Worm (Caenorhabditis elegans) whole organism, L1 larva: ENCODE data around the gene nspb-12.

ENCODE experiments used
- C04F5.9 ChIP-seq: sonication (generic microtip); optimal IDR thresholded peaks from 2 replicates; lab custom pipeline; 2016; ENCODE audit warnings: missing genetic modification characterization, missing compliant biosample characterization
- F16B12.6 ChIP-seq: fragments of 150-350 bp; optimal IDR thresholded peaks from 2 replicates; lab custom pipeline; 2014; ENCODE audit warnings: missing biosample characterization, missing genetic modification characterization
- aha-1 ChIP-seq: fragments of 150-350 bp; optimal IDR thresholded peaks from 2 replicates; lab custom pipeline; 2014; ENCODE audit warnings: missing biosample characterization, missing genetic modification characterization
- alr-1 ChIP-seq: fragments of 200-800 bp; sonication (Bioruptor generic); optimal IDR thresholded peaks from 2 replicates; lab custom pipeline; 2018; ENCODE audit warnings: borderline replicate concordance, mild to moderate bottlenecking, missing genetic modification characterization, missing compliant biosample characterization
- aly-2 ChIP-seq: fragments of 150-350 bp; optimal IDR thresholded peaks from 2 replicates; lab custom pipeline; 2014; ENCODE audit warnings: missing biosample characterization, missing genetic modification characterization
- ama-1 ChIP-seq: fragments of 150-350 bp; optimal IDR thresholded peaks from 2 replicates; lab custom pipeline; 2014
- blmp-1 ChIP-seq: fragments of 150-350 bp; optimal IDR thresholded peaks from 2 replicates; lab custom pipeline; 2014; ENCODE audit warnings: missing biosample characterization, missing genetic modification characterization
- ceh-63 ChIP-seq: fragments of 200-800 bp; sonication (Bioruptor generic); optimal IDR thresholded peaks from 2 replicates; lab custom pipeline; 2018; ENCODE audit warnings: mild to moderate bottlenecking, missing genetic modification characterization, missing compliant biosample characterization
- ceh-8 ChIP-seq: fragments of 200-800 bp; sonication (Bioruptor generic); optimal IDR thresholded peaks from 2 replicates; lab custom pipeline; 2018; ENCODE audit warnings: mild to moderate bottlenecking, missing genetic modification characterization, moderate library complexity, missing compliant biosample characterization
- ceh-90 ChIP-seq: sonication (generic microtip); optimal IDR thresholded peaks from 2 replicates; lab custom pipeline; 2016; ENCODE audit warnings: missing genetic modification characterization, missing compliant biosample characterization
- ces-1 ChIP-seq: fragments of 150-350 bp; optimal IDR thresholded peaks from 2 replicates; lab custom pipeline; 2014; ENCODE audit warnings: missing biosample characterization, missing genetic modification reagents, missing genetic modification characterization
- dsc-1 ChIP-seq: sonication (generic microtip); optimal IDR thresholded peaks from 2 replicates; lab custom pipeline; 2016; ENCODE audit warnings: mild to moderate bottlenecking, missing genetic modification characterization, missing compliant biosample characterization
- efl-3 ChIP-seq: fragments of 200-800 bp; sonication (Bioruptor generic); optimal IDR thresholded peaks from 2 replicates; lab custom pipeline; 2018; ENCODE audit warnings: mild to moderate bottlenecking, missing genetic modification characterization, missing compliant biosample characterization
- egl-13 ChIP-seq: sonication (generic microtip); optimal IDR thresholded peaks from 2 replicates; lab custom pipeline; 2016; ENCODE audit warnings: missing genotype, missing genetic modification reagents, missing genetic modification characterization, missing compliant biosample characterization
- elt-3 ChIP-seq, 6 experiments: fragments of 150-350 bp in 1 of 6; sonication (generic microtip); optimal IDR thresholded peaks; 2 replicates each; lab custom pipeline; 2017 to 2018; ENCODE audit warnings: missing biosample characterization in 6 of 6, missing genetic modification characterization in 6 of 6, inconsistent platforms in 1 of 6
- fkh-10 ChIP-seq: sonication (generic microtip); optimal IDR thresholded peaks from 2 replicates; lab custom pipeline; 2017; ENCODE audit warnings: missing biosample characterization, missing genetic modification reagents, missing genetic modification characterization
- fkh-4 ChIP-seq: sonication (generic microtip); optimal IDR thresholded peaks from 2 replicates; lab custom pipeline; 2016; ENCODE audit warnings: missing compliant biosample characterization, missing genetic modification characterization, borderline replicate concordance
- fkh-8 ChIP-seq: sonication (generic microtip); optimal IDR thresholded peaks from 2 replicates; lab custom pipeline; 2016; ENCODE audit warnings: mild to moderate bottlenecking, missing genetic modification characterization, missing compliant biosample characterization
- fos-1 ChIP-seq: fragments of 150-350 bp; optimal IDR thresholded peaks from 2 replicates; lab custom pipeline; 2014; ENCODE audit warnings: missing biosample characterization, missing genetic modification characterization
- grh-1 ChIP-seq: fragments of 200-800 bp; sonication (Bioruptor generic); IDR thresholded peaks from 2 replicates; pipeline ENCODE4 v1.3.6; 2022; ENCODE audit warnings: missing genetic modification reagents, missing genetic modification characterization, missing compliant biosample characterization
- hpl-2 ChIP-seq: fragments of 150-350 bp; optimal IDR thresholded peaks from 2 replicates; lab custom pipeline; 2014; ENCODE audit warnings: missing biosample characterization, missing genetic modification reagents, missing genetic modification characterization
- isw-1 ChIP-seq: fragments of 200-800 bp; sonication (Bioruptor generic); IDR thresholded peaks from 2 replicates; pipeline ENCODE4 v1.3.6; 2022; ENCODE audit warnings: missing genetic modification characterization, missing compliant biosample characterization
- lin-13 ChIP-seq: fragments of 150-350 bp; optimal IDR thresholded peaks from 2 replicates; lab custom pipeline; 2014; ENCODE audit warnings: missing biosample characterization, missing genetic modification reagents, missing genetic modification characterization
- lin-14 ChIP-seq: fragments of 200-800 bp; sonication (Bioruptor generic); optimal IDR thresholded peaks from 2 replicates; lab custom pipeline; 2018; ENCODE audit warnings: mild to moderate bottlenecking, missing genetic modification characterization, moderate library complexity, missing compliant biosample characterization
- lin-15B ChIP-seq: fragments of 150-350 bp; sonication (generic microtip); optimal IDR thresholded peaks from 3 replicates; lab custom pipeline; 2014; ENCODE audit warnings: missing biosample characterization, missing genetic modification characterization
- lin-35 ChIP-seq, 2 experiments: fragments of 150-350 bp; optimal IDR thresholded peaks; 2 replicates each; lab custom pipeline; 2014; ENCODE audit warnings: missing biosample characterization in 2 of 2, missing genetic modification characterization in 2 of 2, missing genetic modification reagents in 2 of 2
- lin-39 ChIP-seq: fragments of 150-350 bp; optimal IDR thresholded peaks from 2 replicates; lab custom pipeline; 2014; ENCODE audit warnings: missing biosample characterization, missing genetic modification reagents, missing genetic modification characterization
- lsy-2 ChIP-seq, 2 experiments: fragments of 150-350 bp; optimal IDR thresholded peaks; 2 replicates each; lab custom pipeline; 2014; ENCODE audit warnings: missing biosample characterization in 2 of 2, missing genetic modification characterization in 2 of 2
- mab-9 ChIP-seq: fragments of 200-800 bp; sonication (Bioruptor generic); IDR thresholded peaks from 2 replicates; pipeline ENCODE4 v1.3.6; 2022; ENCODE audit warnings: missing genetic modification reagents, missing genetic modification characterization, missing compliant biosample characterization
- mef-2 ChIP-seq: fragments of 150-350 bp; optimal IDR thresholded peaks from 2 replicates; lab custom pipeline; 2014; ENCODE audit warnings: missing biosample characterization, missing genetic modification characterization
- mep-1 ChIP-seq: fragments of 150-350 bp; optimal IDR thresholded peaks from 2 replicates; lab custom pipeline; 2014; ENCODE audit warnings: missing biosample characterization, missing genetic modification characterization
- nhr-11 ChIP-seq: fragments of 150-350 bp; optimal IDR thresholded peaks from 2 replicates; lab custom pipeline; 2014; ENCODE audit warnings: missing biosample characterization, missing genetic modification characterization
- nhr-12 ChIP-seq: sonication (generic microtip); optimal IDR thresholded peaks from 2 replicates; lab custom pipeline; 2017; ENCODE audit warnings: missing biosample characterization, missing genetic modification characterization
- nhr-20 ChIP-seq: sonication (generic microtip); optimal IDR thresholded peaks from 2 replicates; lab custom pipeline; 2016; ENCODE audit warnings: mild to moderate bottlenecking, missing genetic modification characterization, missing compliant biosample characterization
- nhr-71 ChIP-seq: sonication (generic microtip); optimal IDR thresholded peaks from 2 replicates; lab custom pipeline; 2016; ENCODE audit warnings: mild to moderate bottlenecking, missing genetic modification characterization, moderate library complexity, missing compliant biosample characterization
- nhr-85 ChIP-seq: sonication (generic microtip); peaks from one replicate; lab custom pipeline; 2016; ENCODE audit warnings: missing genetic modification characterization, inconsistent platforms, missing compliant biosample characterization
- nhr-90 ChIP-seq: sonication (generic microtip); optimal IDR thresholded peaks from 2 replicates; lab custom pipeline; 2016; ENCODE audit warnings: mild to moderate bottlenecking, missing genetic modification characterization, missing compliant biosample characterization; ENCODE audit not compliant: poor library complexity
- pax-3 ChIP-seq: fragments of 200-800 bp; sonication (Bioruptor generic); optimal IDR thresholded peaks from 2 replicates; lab custom pipeline; 2018; ENCODE audit warnings: mild to moderate bottlenecking, missing genetic modification characterization, moderate library complexity, missing compliant biosample characterization
- rnt-1 ChIP-seq: sonication (generic microtip); optimal IDR thresholded peaks from 2 replicates; lab custom pipeline; 2016; ENCODE audit warnings: mild to moderate bottlenecking, missing genetic modification characterization, moderate library complexity, missing compliant biosample characterization
- skn-1 ChIP-seq: fragments of 150-350 bp; optimal IDR thresholded peaks from 2 replicates; lab custom pipeline; 2014; ENCODE audit warnings: missing biosample characterization, missing genetic modification characterization
- snpc-4 ChIP-seq: fragments of 150-350 bp; optimal IDR thresholded peaks from 2 replicates; lab custom pipeline; 2014; ENCODE audit warnings: missing biosample characterization, missing genetic modification characterization
- snu-23 ChIP-seq: sonication (generic microtip); optimal IDR thresholded peaks from 2 replicates; lab custom pipeline; 2016; ENCODE audit warnings: missing genetic modification characterization, missing compliant biosample characterization
- sox-4 ChIP-seq: sonication (generic microtip); optimal IDR thresholded peaks from 2 replicates; lab custom pipeline; 2016; ENCODE audit warnings: missing genetic modification characterization, missing compliant biosample characterization
- sptf-1 ChIP-seq: fragments of 150-350 bp; optimal IDR thresholded peaks from 2 replicates; lab custom pipeline; 2014; ENCODE audit warnings: missing biosample characterization, missing genetic modification characterization
- sup-37 ChIP-seq: fragments of 200-800 bp; sonication (Bioruptor generic); optimal IDR thresholded peaks from 2 replicates; lab custom pipeline; 2018; ENCODE audit warnings: mild to moderate bottlenecking, missing genetic modification characterization, missing compliant biosample characterization
- unc-62 ChIP-seq: fragments of 150-350 bp; optimal IDR thresholded peaks from 2 replicates; lab custom pipeline; 2014; ENCODE audit warnings: missing biosample characterization, missing genetic modification reagents, missing genetic modification characterization
- unc-98 ChIP-seq: fragments of 200-800 bp; sonication (Bioruptor generic); IDR thresholded peaks from 2 replicates; pipeline ENCODE4 v1.3.6; 2022; ENCODE audit warnings: missing genetic modification characterization, missing compliant biosample characterization
- vab-15 ChIP-seq: sonication (generic microtip); optimal IDR thresholded peaks from 2 replicates; lab custom pipeline; 2017; ENCODE audit warnings: missing genotype, mild to moderate bottlenecking, missing genetic modification characterization, missing compliant biosample characterization
- xbp-1 ChIP-seq: sonication (generic microtip); optimal IDR thresholded peaks from 2 replicates; lab custom pipeline; 2016; ENCODE audit warnings: missing genetic modification characterization, missing compliant biosample characterization
- ztf-4 ChIP-seq: fragments of 150-350 bp; optimal IDR thresholded peaks from 2 replicates; lab custom pipeline; 2014; ENCODE audit warnings: missing biosample characterization, missing genetic modification characterization

The nspb-12 gene

ce11 chrIII:5594350-5594749 lies 25.8 kb upstream of the nspb-12 start:
- TF ChIP-seq nhr-90 (tag; lab: Kevin White, UChicago): peak; percentile 23
- no peak for TF ChIP-seq fkh-8 (tag; lab: Kevin White, UChicago)
- TF ChIP-seq aly-2 (tag; lab: Kevin White, UChicago): no peak
- peak; percentile 52 for TF ChIP-seq blmp-1 (tag; lab: Kevin White, UChicago)
- TF ChIP-seq rnt-1 (tag; lab: Kevin White, UChicago): peak; percentile 12
- TF ChIP-seq fos-1 (tag; lab: Kevin White, UChicago): no peak
- peak; percentile 50 for TF ChIP-seq snu-23 (GFP tag; lab: Kevin White, UChicago)
- peak in 2 of 6 experiments; percentile 3 to 44 for TF ChIP-seq elt-3 (tag; optimal IDR thresholded peaks at IDR 0.05; lab: Kevin White, UChicago)
- peak; percentile 53 for TF ChIP-seq mep-1 (tag; lab: Kevin White, UChicago)
- peak; percentile 59 for TF ChIP-seq lin-14 (GFP tag; lab: Kevin White, UChicago)
- TF ChIP-seq ceh-8 (GFP tag; lab: Kevin White, UChicago): no peak
- no peak for TF ChIP-seq lin-39 (tag; lab: Kevin White, UChicago)
- TF ChIP-seq nhr-20 (tag; lab: Kevin White, UChicago): peak; percentile 36
- TF ChIP-seq lin-35 (GFP tag; optimal IDR thresholded peaks at IDR 0.05; lab: Kevin White, UChicago): peak in 1 of 2 experiments; percentile 25
- TF ChIP-seq nhr-71: peak; percentile 6
- no peak for TF ChIP-seq hpl-2 (GFP tag; lab: Kevin White, UChicago)
- TF ChIP-seq nhr-85 (tag; lab: Kevin White, UChicago): peak; percentile 71

ce11 chrIII:5591668-5592149 lies 23.1 kb upstream of the nspb-12 start, which contains the start of the genes ddx-15 and ucr-1:
Gene ddx-15, minus strand, starts transcription at chrIII:5591718.
Gene ucr-1, plus strand, starts transcription at chrIII:5592135.
- TF ChIP-seq fkh-4 (no peak), nhr-11 (tag; lab: Kevin White, UChicago) (no peak), aha-1 (tag; lab: Kevin White, UChicago) (no peak), blmp-1 (tag; lab: Kevin White, UChicago) (no peak), ceh-63 (GFP tag; lab: Kevin White, UChicago) (no peak), ceh-8 (GFP tag; lab: Kevin White, UChicago) (no peak), skn-1 (tag; lab: Kevin White, UChicago) (peak; percentile 39), xbp-1 (peak; percentile 73), fkh-10 (GFP tag; lab: Kevin White, UChicago) (no peak), mab-9 (GFP tag; lab: Robert Waterston, UW) (no peak), elt-3 (tag; optimal IDR thresholded peaks at IDR 0.05; lab: Kevin White, UChicago) (no peak), egl-13 (tag; lab: Kevin White, UChicago) (peak; percentile 8), nhr-85 (tag; lab: Kevin White, UChicago) (peak; percentile 73), nhr-90 (tag; lab: Kevin White, UChicago) (peak; percentile 34), fos-1 (tag; lab: Kevin White, UChicago) (peak; percentile 43), ceh-90 (no peak), sup-37 (GFP tag; lab: Kevin White, UChicago) (no peak), efl-3 (GFP tag; lab: Kevin White, UChicago) (no peak), ces-1 (GFP tag; lab: Kevin White, UChicago) (no peak), sptf-1 (tag; lab: Kevin White, UChicago) (no peak), isw-1 (GFP tag; lab: Robert Waterston, UW) (peak; percentile 76), lsy-2 (tag; optimal IDR thresholded peaks at IDR 0.05; lab: Kevin White, UChicago) (peak; percentile 85), dsc-1 (tag; lab: Kevin White, UChicago) (peak; percentile 45), lin-13 (GFP tag; lab: Kevin White, UChicago) (peak; percentile 25), ama-1 (no peak), hpl-2 (GFP tag; lab: Kevin White, UChicago) (no peak), snpc-4 (tag; lab: Kevin White, UChicago) (peak; percentile 32), nhr-12 (tag; lab: Kevin White, UChicago) (no peak), grh-1 (GFP tag; lab: Robert Waterston, UW) (no peak; the same call in 1 of the 2 replicates), pax-3 (tag; lab: Kevin White, UChicago) (peak; percentile 15), nhr-20 (tag; lab: Kevin White, UChicago) (peak; percentile 66), C04F5.9 (peak; percentile 0), alr-1 (no peak), mef-2 (tag; lab: Kevin White, UChicago) (no peak), ztf-4 (no peak), vab-15 (tag; lab: Kevin White, UChicago) (peak; percentile 17), F16B12.6 (tag; lab: Kevin White, UChicago) (peak; percentile 14), mep-1 (tag; lab: Kevin White, UChicago) (no peak), unc-98 (no peak), sox-4 (tag; lab: Kevin White, UChicago) (no peak), unc-62 (no peak), lin-15B (peak; percentile 61)
